Fruit fly (Drosophila melanogaster): ENCODE results near the gene CG3081.

The CG3081 gene

dm6 chrX:4684444-4684924, 40.7 kb upstream of the CG3081 start (continued):
- peak; percentile 73; the same call in 1 of the 3 replicates for TF ChIP-seq mld (GFP tag; IDR thresholded peaks at IDR 0.05; ENCODE audit: partially characterized antibody)
- TF ChIP-seq Optix (GFP tag; IDR thresholded peaks at IDR 0.05): peak; percentile 89
- TF ChIP-seq dpn (GFP tag; optimal IDR thresholded peaks at IDR 0.05): peak; percentile 86 to 89
- peak; percentile 54 for TF ChIP-seq MTF-1 (GFP tag; optimal IDR thresholded peaks at IDR 0.05; ENCODE audit: borderline replicate concordance)
- peak; percentile 82 for TF ChIP-seq PHDP (tag; optimal IDR thresholded peaks at IDR 0.05)
- peak; percentile 76 for TF ChIP-seq sqz (GFP tag; optimal IDR thresholded peaks at IDR 0.05)
- no peak for TF ChIP-seq CG33557 (GFP tag; optimal IDR thresholded peaks at IDR 0.05)
- TF ChIP-seq CG1024 (GFP tag; IDR thresholded peaks at IDR 0.05): peak; percentile 67
- peak; percentile 79 for TF ChIP-seq CG12942 (GFP tag; optimal IDR thresholded peaks at IDR 0.05)
- TF ChIP-seq pita (GFP tag; optimal IDR thresholded peaks at IDR 0.05): no peak
- peak; percentile 57 for TF ChIP-seq CG10979 (tag; optimal IDR thresholded peaks at IDR 0.05)
- TF ChIP-seq Hmr (GFP tag; optimal IDR thresholded peaks at IDR 0.05): peak; percentile 91
- TF ChIP-seq Lpt (GFP tag; optimal IDR thresholded peaks at IDR 0.05): no peak
- TF ChIP-seq CG31224 (GFP tag; IDR thresholded peaks at IDR 0.05): peak; percentile 84
- TF ChIP-seq CG10543 (GFP tag; optimal IDR thresholded peaks at IDR 0.05): peak; percentile 91
- peak; percentile 39 for TF ChIP-seq CG6654 (GFP tag; optimal IDR thresholded peaks at IDR 0.05)
- peak; percentile 92 for TF ChIP-seq zfh2 (GFP tag; optimal IDR thresholded peaks at IDR 0.05)
- TF ChIP-seq grau (tag; optimal IDR thresholded peaks at IDR 0.05): peak; percentile 80
- no peak for TF ChIP-seq br (optimal IDR thresholded peaks at IDR 0.05)
- TF ChIP-seq p53 (GFP tag; optimal IDR thresholded peaks at IDR 0.05): peak; percentile 72
- TF ChIP-seq CG32532 (GFP tag; IDR thresholded peaks at IDR 0.05): peak; percentile 93
- TF ChIP-seq ssp (GFP tag; IDR thresholded peaks at IDR 0.05): peak; percentile 75
- peak; percentile 46; the same call in 1 of the 2 replicates for TF ChIP-seq dimm (GFP tag; IDR thresholded peaks at IDR 0.05)
- peak; percentile 52 for TF ChIP-seq Poxn (GFP tag; IDR thresholded peaks at IDR 0.05)
- TF ChIP-seq ken (GFP tag; IDR thresholded peaks at IDR 0.05): peak; percentile 89
- TF ChIP-seq CG9437 (GFP tag; optimal IDR thresholded peaks at IDR 0.05): peak; percentile 44
- TF ChIP-seq stwl (tag; optimal IDR thresholded peaks at IDR 0.05): peak; percentile 98
- TF ChIP-seq ab (GFP tag; optimal IDR thresholded peaks at IDR 0.05): peak; percentile 69
- no peak for TF ChIP-seq run (tag; optimal IDR thresholded peaks at IDR 0.05)
- TF ChIP-seq CG6683 (GFP tag; optimal IDR thresholded peaks at IDR 0.05): peak; percentile 74
- peak; percentile 73 for TF ChIP-seq CG1233 (GFP tag; optimal IDR thresholded peaks at IDR 0.05)
- TF ChIP-seq oc (tag; optimal IDR thresholded peaks at IDR 0.05): peak; percentile 51
- TF ChIP-seq sim (GFP tag; IDR thresholded peaks at IDR 0.05): peak; percentile 39; the same call in 1 of the 2 replicates
- peak; percentile 11 for TF ChIP-seq CG12236 (GFP tag; optimal IDR thresholded peaks at IDR 0.05)
- peak; percentile 92 for TF ChIP-seq CG32767 (GFP tag; IDR thresholded peaks at IDR 0.05)
- peak; percentile 74 for TF ChIP-seq H15 (GFP tag; IDR thresholded peaks at IDR 0.05)
- peak; percentile 86 for TF ChIP-seq esg (GFP tag; conservative IDR thresholded peaks at IDR 0.05)
- TF ChIP-seq Sin3A (optimal IDR thresholded peaks at IDR 0.05): peak; percentile 76
- peak; percentile 64 for TF ChIP-seq CG18262 (tag; optimal IDR thresholded peaks at IDR 0.05)
- no peak for TF ChIP-seq HLHmδ (GFP tag; optimal IDR thresholded peaks at IDR 0.05)
- TF ChIP-seq CG7987 (GFP tag; optimal IDR thresholded peaks at IDR 0.05): peak; percentile 82
- peak; percentile 85 for TF ChIP-seq chn (GFP tag; optimal IDR thresholded peaks at IDR 0.05)
- peak; percentile 79 for TF ChIP-seq Doc3 (GFP tag; IDR thresholded peaks at IDR 0.05; ENCODE audit: partially characterized antibody)
- TF ChIP-seq YL-1 (GFP tag; optimal IDR thresholded peaks at IDR 0.05): peak; percentile 96
- peak; percentile 51 for TF ChIP-seq gcm (GFP tag; optimal IDR thresholded peaks at IDR 0.05)
- TF ChIP-seq Opbp (GFP tag; IDR thresholded peaks at IDR 0.05; ENCODE audit: partially characterized antibody): peak; percentile 78; the same call in 2 of the 3 replicates
- TF ChIP-seq CG7357 (GFP tag; IDR thresholded peaks at IDR 0.05): peak; percentile 77
- peak; percentile 92 for TF ChIP-seq Antp (GFP tag; optimal IDR thresholded peaks at IDR 0.05)
- TF ChIP-seq Dll (GFP tag; IDR thresholded peaks at IDR 0.05; ENCODE audit: partially characterized antibody): peak; percentile 81
- peak; percentile 67 for TF ChIP-seq Bteb2 (GFP tag; optimal IDR thresholded peaks at IDR 0.05)
- peak; percentile 86 for TF ChIP-seq Asciz (GFP tag; optimal IDR thresholded peaks at IDR 0.05)

All from whole organism, embryonic.